Fruit fly (Drosophila melanogaster): Measurements from ENCODE around the gene UK114.
A peak's percentile ranks its signal among the peaks of the same experiment; 100 is the strongest.

UK114 gene

dm6 chr2L:15280975-15281374 lies 6.1 kb upstream of the UK114 start (continued):
- no peak for TF ChIP-seq net (GFP tag; optimal IDR thresholded peaks at IDR 0.05)
- no peak for TF ChIP-seq CG8632 (GFP tag; optimal IDR thresholded peaks at IDR 0.05)
- no peak for TF ChIP-seq Hr38 (GFP tag; optimal IDR thresholded peaks at IDR 0.05)
- peak; percentile 47 for TF ChIP-seq topi (GFP tag; optimal IDR thresholded peaks at IDR 0.05)
- TF ChIP-seq Sox15 (GFP tag; optimal IDR thresholded peaks at IDR 0.05) = peak; percentile 2
- TF ChIP-seq OdsH (GFP tag; optimal IDR thresholded peaks at IDR 0.05) = peak; percentile 32
- peak; percentile 76 for TF ChIP-seq Eip78C (GFP tag)
- peak; percentile 57 for TF ChIP-seq Hr39 (GFP tag; optimal IDR thresholded peaks at IDR 0.05)
- peak; percentile 28 for TF ChIP-seq CG31627 (GFP tag; optimal IDR thresholded peaks at IDR 0.05)
- peak; percentile 58 for TF ChIP-seq esn (GFP tag; optimal IDR thresholded peaks at IDR 0.05)
- TF ChIP-seq svp (GFP tag) = peak; percentile 84
- no peak for TF ChIP-seq CG6163 (GFP tag; IDR thresholded peaks at IDR 0.05)
- no peak for TF ChIP-seq CG8119 (GFP tag; IDR thresholded peaks at IDR 0.05)
- peak; percentile 28 for TF ChIP-seq vri (GFP tag; optimal IDR thresholded peaks at IDR 0.05)

DNA sequence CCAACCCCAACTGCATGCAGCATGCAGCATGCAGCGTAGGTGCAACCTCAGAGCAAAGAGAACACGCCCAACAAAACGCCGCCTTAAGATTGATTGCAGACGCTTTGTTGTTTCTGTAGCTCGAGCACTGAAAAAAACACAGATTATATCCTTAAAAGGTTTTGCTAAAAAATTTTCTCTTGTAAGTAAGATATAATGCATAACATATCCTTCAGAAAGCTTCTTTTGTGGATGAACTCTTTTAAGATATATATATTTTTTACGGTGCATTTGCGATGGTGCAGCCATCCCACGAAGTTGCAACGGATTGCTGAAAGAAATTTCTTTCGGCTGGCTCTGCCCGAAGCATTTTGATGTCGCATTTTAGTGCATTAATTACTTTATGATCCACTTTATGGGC lies 903 bp upstream of the UK114 start:
- TF ChIP-seq Blimp-1 (GFP tag; optimal IDR thresholded peaks at IDR 0.05) (peak; percentile 14), Ets96B (tag; optimal IDR thresholded peaks at IDR 0.05) (peak; percentile 21), CG3919 (GFP tag; optimal IDR thresholded peaks at IDR 0.05) (peak; percentile 62), CG6163 (GFP tag; IDR thresholded peaks at IDR 0.05) (peak; percentile 53; the same call in 2 of the 3 replicates), topi (GFP tag; optimal IDR thresholded peaks at IDR 0.05) (peak; percentile 66), lz (GFP tag; optimal IDR thresholded peaks at IDR 0.05) (peak; percentile 59), net (GFP tag; optimal IDR thresholded peaks at IDR 0.05) (peak; percentile 31), Eip93F (GFP tag; optimal IDR thresholded peaks at IDR 0.05) (no peak), Lpt (GFP tag; optimal IDR thresholded peaks at IDR 0.05) (no peak), Gug (GFP tag; IDR thresholded peaks at IDR 0.05) (no peak), spab (GFP tag; optimal IDR thresholded peaks at IDR 0.05) (peak; percentile 5), pdm3 (GFP tag; optimal IDR thresholded peaks at IDR 0.05) (peak; percentile 58), dsx (GFP tag; optimal IDR thresholded peaks at IDR 0.05; ENCODE audit: poor library complexity, severe bottlenecking) (peak; percentile 36), CG6854 (GFP tag; optimal IDR thresholded peaks at IDR 0.05) (peak; percentile 25), CG6792 (GFP tag; optimal IDR thresholded peaks at IDR 0.05) (peak; percentile 62), CG11762 (GFP tag; optimal IDR thresholded peaks at IDR 0.05; ENCODE audit: insufficient read depth) (peak; percentile 2), OdsH (GFP tag; optimal IDR thresholded peaks at IDR 0.05) (peak; percentile 59), Hr4 (GFP tag; optimal IDR thresholded peaks at IDR 0.05) (peak; percentile 27), cyc (GFP tag; optimal IDR thresholded peaks at IDR 0.05) (peak; percentile 68), CG31627 (GFP tag; optimal IDR thresholded peaks at IDR 0.05) (peak; percentile 60), CG11902 (GFP tag; optimal IDR thresholded peaks at IDR 0.05) (peak; percentile 30), CG9139 (GFP tag; optimal IDR thresholded peaks at IDR 0.05) (no peak), CG10669 (GFP tag; optimal IDR thresholded peaks at IDR 0.05) (peak; percentile 24), fkh (GFP tag; optimal IDR thresholded peaks at IDR 0.05) (no peak), CG11294 (GFP tag; IDR thresholded peaks at IDR 0.05) (no peak), CG1621 (tag; optimal IDR thresholded peaks at IDR 0.05) (no peak), CG10631 (GFP tag; optimal IDR thresholded peaks at IDR 0.05) (peak; percentile 60), CG8632 (GFP tag; optimal IDR thresholded peaks at IDR 0.05) (peak; percentile 39), Met (GFP tag; optimal IDR thresholded peaks at IDR 0.05) (peak; percentile 76), Sox15 (GFP tag; optimal IDR thresholded peaks at IDR 0.05) (no peak), ss (GFP tag; optimal IDR thresholded peaks at IDR 0.05) (no peak), esn (GFP tag; optimal IDR thresholded peaks at IDR 0.05) (peak; percentile 79), CG4318 (GFP tag; optimal IDR thresholded peaks at IDR 0.05) (no peak), eg (GFP tag; IDR thresholded peaks at IDR 0.05) (0 out of 3 replicates have a peak, but pooled peaks have one; percentile 25), CG6276 (GFP tag; optimal IDR thresholded peaks at IDR 0.05) (no peak), Eip75B (GFP tag; optimal IDR thresholded peaks at IDR 0.05) (peak; percentile 65), svp (GFP tag) (peak; percentile 86), CG15336 (GFP tag; IDR thresholded peaks at IDR 0.05) (peak; percentile 28; the same call in 1 of the 2 replicates), CG34406 (GFP tag; optimal IDR thresholded peaks at IDR 0.05) (peak; percentile 29), acj6 (GFP tag; optimal IDR thresholded peaks at IDR 0.05) (peak; percentile 57), CG16779 (tag; optimal IDR thresholded peaks at IDR 0.05) (no peak), Hr38 (GFP tag; optimal IDR thresholded peaks at IDR 0.05) (no peak), Sox102F (GFP tag; optimal IDR thresholded peaks at IDR 0.05) (peak; percentile 65), CG8319 (GFP tag; optimal IDR thresholded peaks at IDR 0.05) (peak; percentile 13), dac (GFP tag; optimal IDR thresholded peaks at IDR 0.05) (no peak)

Data from whole organism, prepupa.